Fruit fly (Drosophila melanogaster): Measurements from ENCODE around the gene Pfdn2.

DNA sequence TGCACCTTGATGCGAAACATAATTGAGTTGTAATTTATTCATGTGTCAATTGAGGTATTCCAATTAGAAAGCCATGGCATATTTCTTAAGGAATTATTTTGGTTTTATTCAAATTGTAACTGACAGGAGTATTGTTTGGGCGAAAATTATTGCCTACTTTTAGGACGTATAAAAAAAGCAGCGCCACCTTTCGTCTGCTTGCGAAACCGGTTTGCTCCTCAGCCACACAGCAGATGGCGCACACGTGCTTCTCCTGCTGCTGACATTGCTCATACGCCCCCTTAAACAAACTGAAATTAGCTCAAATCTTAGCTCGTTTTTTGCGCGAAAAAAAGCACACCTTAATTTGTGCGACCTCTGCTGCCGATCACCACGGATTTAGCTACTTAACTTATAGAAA, 26.3 kb downstream of the Pfdn2 start:
- TF ChIP-seq CG4496 (GFP tag; IDR thresholded peaks at IDR 0.05) (peak; percentile 79), CG8301 (tag; optimal IDR thresholded peaks at IDR 0.05) (no peak), D1 (tag; optimal IDR thresholded peaks at IDR 0.05) (peak; percentile 65), Pif1A (GFP tag; optimal IDR thresholded peaks at IDR 0.05) (peak; percentile 13), CG13204 (GFP tag; optimal IDR thresholded peaks at IDR 0.05) (no peak), Pif1B (GFP tag; optimal IDR thresholded peaks at IDR 0.05) (no peak), CG34367 (tag; optimal IDR thresholded peaks at IDR 0.05) (peak; percentile 29), Ets98B (GFP tag; IDR thresholded peaks at IDR 0.05) (peak; percentile 45; the same call in 1 of the 2 replicates), CG8159 (tag; optimal IDR thresholded peaks at IDR 0.05) (no peak), fd96Ca (GFP tag; IDR thresholded peaks at IDR 0.05) (no peak), EcR (GFP tag; optimal IDR thresholded peaks at IDR 0.05) (no peak), CG15710 (tag; optimal IDR thresholded peaks at IDR 0.05) (no peak)
